Worm (Caenorhabditis elegans) whole organism, L4 larva: ENCODE measurements around the gene ZK180.8.

Source experiments
- F10B5.3 ChIP-seq: sonication (generic microtip); optimal IDR thresholded peaks from 2 replicates; lab custom pipeline; 2016; ENCODE audit warnings: mild to moderate bottlenecking, missing genetic modification characterization, missing compliant biosample characterization
- T26A8.4 ChIP-seq: fragments of 200-800 bp; sonication (Bioruptor generic); IDR thresholded peaks from 2 replicates; pipeline ENCODE4 v1.3.6; 2022; ENCODE audit warnings: missing genetic modification characterization, missing compliant biosample characterization
- Y105C5A.15 ChIP-seq: fragments of 200-800 bp; sonication (Bioruptor generic); IDR thresholded peaks from 2 replicates; pipeline ENCODE4 v1.3.6; 2022; ENCODE audit warnings: missing genetic modification characterization, missing compliant biosample characterization
- ZK337.2 ChIP-seq: fragments of 200-800 bp; sonication (Bioruptor generic); IDR thresholded peaks from 2 replicates; pipeline ENCODE4 v1.3.6; 2022; ENCODE audit warnings: missing genetic modification reagents, missing genetic modification characterization, missing compliant biosample characterization
- ZK546.5 ChIP-seq, 2 experiments: sonication (generic microtip); optimal IDR thresholded peaks; 2 replicates each; lab custom pipeline; 2017; ENCODE audit warnings: missing biosample characterization in 2 of 2, missing genetic modification characterization in 2 of 2
- ama-1 ChIP-seq: fragments of 150-350 bp; optimal IDR thresholded peaks from 2 replicates; lab custom pipeline; 2014; ENCODE audit warnings: inconsistent platforms, mixed read lengths
- arid-1 ChIP-seq: fragments of 200-800 bp; sonication (Bioruptor generic); conservative IDR thresholded peaks from 2 replicates; pipeline ENCODE4 v1.3.6; 2022; ENCODE audit warnings: missing genetic modification reagents, missing genetic modification characterization, missing compliant biosample characterization
- attf-4 ChIP-seq: sonication (generic microtip); optimal IDR thresholded peaks from 3 replicates; lab custom pipeline; 2017; ENCODE audit warnings: missing biosample characterization, missing genetic modification characterization
- ceh-20 ChIP-seq: fragments of 200-800 bp; sonication (Bioruptor generic); IDR thresholded peaks from 2 replicates; pipeline ENCODE4 v1.3.6; 2022; ENCODE audit warnings: missing genetic modification reagents, missing genetic modification characterization, missing compliant biosample characterization
- ceh-62 ChIP-seq: sonication (generic microtip); optimal IDR thresholded peaks from 2 replicates; lab custom pipeline; 2017; ENCODE audit warnings: missing biosample characterization, missing genetic modification characterization
- ctbp-1 ChIP-seq: fragments of 200-800 bp; sonication (Bioruptor generic); IDR thresholded peaks from 2 replicates; pipeline ENCODE4 v1.3.6; 2022; ENCODE audit warnings: missing genetic modification reagents, missing genetic modification characterization, missing compliant biosample characterization
- daf-8 ChIP-seq: fragments of 200-800 bp; sonication (Bioruptor generic); IDR thresholded peaks from 2 replicates; pipeline ENCODE4 v1.3.6; 2022; ENCODE audit warnings: missing genetic modification characterization, missing compliant biosample characterization
- dmd-8 ChIP-seq: fragments of 200-800 bp; sonication (Bioruptor generic); IDR thresholded peaks from 2 replicates; pipeline ENCODE4 v1.3.6; 2022; ENCODE audit warnings: missing genetic modification characterization, missing compliant biosample characterization
- dmd-9 ChIP-seq: fragments of 200-800 bp; sonication (Bioruptor generic); IDR thresholded peaks from 2 replicates; pipeline ENCODE4 v1.3.6; 2022; ENCODE audit warnings: missing genetic modification reagents, missing genetic modification characterization, missing compliant biosample characterization
- dpl-1 ChIP-seq: fragments of 150-350 bp; optimal IDR thresholded peaks from 2 replicates; lab custom pipeline; 2014; ENCODE audit warnings: missing biosample characterization, missing genetic modification reagents, missing genetic modification characterization
- dve-1 ChIP-seq: sonication (generic microtip); optimal IDR thresholded peaks from 2 replicates; lab custom pipeline; 2017; ENCODE audit warnings: antibody characterized with exemption, mild to moderate bottlenecking, missing genetic modification characterization, missing compliant biosample characterization; ENCODE audit not compliant: insufficient read depth
- egl-27 ChIP-seq: sonication (generic microtip); optimal IDR thresholded peaks from 3 replicates; lab custom pipeline; 2017; ENCODE audit warnings: missing biosample characterization, missing genetic modification reagents, missing genetic modification characterization
- egl-43 ChIP-seq: fragments of 200-800 bp; sonication (Bioruptor generic); IDR thresholded peaks from 2 replicates; pipeline ENCODE4 v1.3.6; 2022; ENCODE audit warnings: missing genetic modification reagents, missing genetic modification characterization, missing compliant biosample characterization
- hlh-11 ChIP-seq: fragments of 200-800 bp; sonication (Bioruptor generic); optimal IDR thresholded peaks from 2 replicates; lab custom pipeline; 2018; ENCODE audit warnings: mild to moderate bottlenecking, missing genetic modification characterization, missing compliant biosample characterization
- hmg-1.1 ChIP-seq: fragments of 200-800 bp; sonication (Bioruptor generic); IDR thresholded peaks from 2 replicates; pipeline ENCODE4 v1.3.6; 2022; ENCODE audit warnings: missing genetic modification reagents, missing genetic modification characterization, missing compliant biosample characterization
- lin-29 ChIP-seq: fragments of 200-800 bp; sonication (Bioruptor generic); IDR thresholded peaks from 2 replicates; pipeline ENCODE4 v1.3.6; 2022; ENCODE audit warnings: missing genetic modification reagents, missing genetic modification characterization, missing compliant biosample characterization
- lin-38 ChIP-seq: fragments of 200-800 bp; sonication (Bioruptor generic); IDR thresholded peaks from 2 replicates; pipeline ENCODE4 v1.3.6; 2022; ENCODE audit warnings: missing genetic modification reagents, missing genetic modification characterization, missing compliant biosample characterization
- madf-9 ChIP-seq: fragments of 200-800 bp; sonication (Bioruptor generic); conservative IDR thresholded peaks from 2 replicates; pipeline ENCODE4 v1.3.6; 2022; ENCODE audit warnings: missing genetic modification reagents, missing genetic modification characterization, missing compliant biosample characterization
- mdt-29 ChIP-seq: fragments of 200-800 bp; sonication (Bioruptor generic); IDR thresholded peaks from 2 replicates; pipeline ENCODE4 v1.3.6; 2022; ENCODE audit warnings: missing genetic modification reagents, missing genetic modification characterization, missing compliant biosample characterization
- mes-2 ChIP-seq: sonication (generic microtip); optimal IDR thresholded peaks from 2 replicates; lab custom pipeline; 2016; ENCODE audit warnings: missing genotype, mild to moderate bottlenecking, missing genetic modification characterization, missing compliant biosample characterization; ENCODE audit not compliant: poor library complexity, severe bottlenecking
- mxl-2 ChIP-seq: fragments of 200-800 bp; sonication (Bioruptor generic); conservative IDR thresholded peaks from 2 replicates; pipeline ENCODE4 v1.3.6; 2022; ENCODE audit warnings: missing genetic modification reagents, missing genetic modification characterization, missing compliant biosample characterization
- mxl-3 ChIP-seq: fragments of 200-800 bp; sonication (Bioruptor generic); optimal IDR thresholded peaks from 2 replicates; lab custom pipeline; 2018; ENCODE audit warnings: mild to moderate bottlenecking, missing genetic modification characterization, missing compliant biosample characterization
- nhr-102 ChIP-seq: sonication (generic microtip); optimal IDR thresholded peaks from 2 replicates; lab custom pipeline; 2016; ENCODE audit warnings: mild to moderate bottlenecking, missing genetic modification characterization, moderate library complexity, missing compliant biosample characterization
- nhr-25 ChIP-seq: sonication (generic microtip); optimal IDR thresholded peaks from 2 replicates; lab custom pipeline; 2017; ENCODE audit warnings: missing genetic modification characterization, mild to moderate bottlenecking, missing compliant biosample characterization, antibody characterized with exemption, moderate library complexity, borderline replicate concordance; ENCODE audit not compliant: insufficient read depth
- nhr-42 ChIP-seq: fragments of 200-800 bp; sonication (Bioruptor generic); IDR thresholded peaks from 2 replicates; pipeline ENCODE4 v1.3.6; 2022; ENCODE audit warnings: missing genetic modification characterization, missing compliant biosample characterization
- nhr-6 ChIP-seq: fragments of 150-350 bp; optimal IDR thresholded peaks from 2 replicates; lab custom pipeline; 2014; ENCODE audit warnings: missing biosample characterization, missing genetic modification characterization
- nhr-77 ChIP-seq: fragments of 150-350 bp; optimal IDR thresholded peaks from 2 replicates; lab custom pipeline; 2014; ENCODE audit warnings: missing biosample characterization, missing genetic modification characterization
- rbr-2 ChIP-seq: sonication (generic microtip); optimal IDR thresholded peaks from 2 replicates; lab custom pipeline; 2016; ENCODE audit warnings: missing genotype, missing genetic modification characterization, missing compliant biosample characterization
- saeg-2 ChIP-seq: fragments of 200-800 bp; sonication (Bioruptor generic); IDR thresholded peaks from 2 replicates; pipeline ENCODE4 v1.3.6; 2022; ENCODE audit warnings: missing genetic modification reagents, missing genetic modification characterization, missing compliant biosample characterization
- sdz-12 ChIP-seq: fragments of 200-800 bp; sonication (Bioruptor generic); optimal IDR thresholded peaks from 2 replicates; lab custom pipeline; 2018; ENCODE audit warnings: mild to moderate bottlenecking, missing genetic modification characterization, missing compliant biosample characterization
- skn-1 ChIP-seq: fragments of 150-350 bp; optimal IDR thresholded peaks from 2 replicates; lab custom pipeline; 2014; ENCODE audit warnings: missing biosample characterization, missing genetic modification characterization
- spr-1 ChIP-seq: sonication (generic microtip); optimal IDR thresholded peaks from 2 replicates; lab custom pipeline; 2016; ENCODE audit warnings: mild to moderate bottlenecking, missing genetic modification characterization, missing compliant biosample characterization
- unc-130 ChIP-seq: sonication (generic microtip); optimal IDR thresholded peaks from 2 replicates; lab custom pipeline; 2016; ENCODE audit warnings: missing genetic modification reagents, missing genetic modification characterization, missing compliant biosample characterization
- unc-39 ChIP-seq: sonication (generic microtip); optimal IDR thresholded peaks from 2 replicates; lab custom pipeline; 2017; ENCODE audit warnings: missing biosample characterization, missing genetic modification characterization
- unc-62 ChIP-seq, 3 experiments: fragments of 150-350 bp in 1 of 3; sonication (generic microtip); optimal IDR thresholded peaks in 2 of 3; peaks in 1 of 3; 1 replicate in 1 of 3; 2 replicates in 2 of 3; lab custom pipeline; 2014 to 2017; ENCODE audit warnings: missing biosample characterization in 3 of 3, missing genetic modification characterization in 3 of 3, missing genetic modification reagents in 3 of 3, missing genotype in 1 of 3
- vab-7 ChIP-seq: fragments of 200-800 bp; sonication (Bioruptor generic); IDR thresholded peaks from 2 replicates; pipeline ENCODE4 v1.3.6; 2022; ENCODE audit warnings: missing genetic modification reagents, missing genetic modification characterization, missing compliant biosample characterization
- zag-1 ChIP-seq: fragments of 150-350 bp; optimal IDR thresholded peaks from 2 replicates; lab custom pipeline; 2014; ENCODE audit warnings: missing biosample characterization, missing genetic modification characterization
- zfp-3 ChIP-seq: fragments of 200-800 bp; sonication (Bioruptor generic); conservative IDR thresholded peaks from 2 replicates; pipeline ENCODE4 v1.3.6; 2022; ENCODE audit warnings: missing genetic modification reagents, missing genetic modification characterization, missing compliant biosample characterization
- zip-2 ChIP-seq: fragments of 150-350 bp; optimal IDR thresholded peaks from 2 replicates; lab custom pipeline; 2014; ENCODE audit warnings: missing biosample characterization, missing genetic modification characterization
- ztf-11 ChIP-seq: fragments of 150-350 bp; optimal IDR thresholded peaks from 2 replicates; lab custom pipeline; 2014; ENCODE audit warnings: missing biosample characterization, missing genetic modification characterization

The ZK180.8 gene

DNA sequence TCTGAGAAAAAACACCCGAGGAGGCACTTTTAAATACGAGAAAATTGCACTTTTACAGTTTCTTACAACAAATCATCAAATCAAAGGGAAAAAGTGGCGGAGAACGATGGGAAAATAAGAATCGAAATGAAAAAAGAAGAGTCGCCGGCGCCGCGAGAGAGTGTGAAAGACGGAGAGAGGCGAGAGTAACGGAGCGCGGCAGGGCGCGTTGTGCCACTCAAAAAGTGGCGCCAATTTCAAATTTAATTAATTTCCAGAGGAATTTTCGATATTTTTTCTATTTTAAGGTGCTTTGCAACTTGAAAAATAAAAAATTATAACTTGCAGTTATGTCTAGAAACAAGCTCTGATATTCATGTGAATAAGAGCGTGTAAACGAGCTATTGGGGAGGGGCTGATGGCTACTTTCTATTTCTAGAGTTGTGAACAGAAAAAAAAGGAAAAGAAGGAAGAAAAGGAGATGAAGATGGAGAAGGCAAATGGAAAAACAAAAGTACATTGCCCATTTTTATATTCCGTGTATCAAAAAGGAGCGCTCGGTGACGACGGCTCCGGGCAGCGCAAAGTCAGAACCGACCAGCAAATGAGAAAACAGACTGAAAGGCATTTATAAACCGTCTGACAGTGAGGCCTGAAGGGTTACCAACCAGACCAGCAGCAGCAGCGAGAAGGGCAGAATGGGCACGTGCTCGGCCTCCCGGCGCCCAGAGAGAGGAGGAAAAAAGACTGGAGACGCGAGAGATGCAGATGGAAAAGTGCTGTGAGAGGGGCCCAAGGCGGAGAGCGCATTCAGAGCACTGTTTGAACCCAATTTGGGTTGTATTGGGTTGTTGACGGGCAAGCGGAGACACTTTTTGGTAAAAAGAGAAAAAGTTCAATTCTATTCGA is 40.4 kb downstream of the ZK180.8 start (continued):
- TF ChIP-seq dmd-9 (GFP tag; lab: Robert Waterston, UW) = no peak
- peak; percentile 56 for TF ChIP-seq dpl-1
- TF ChIP-seq mdt-29 (GFP tag; lab: Robert Waterston, UW) = no peak
- peak; percentile 65; the same call in 1 of the 2 replicates for TF ChIP-seq mxl-2
- peak; percentile 29; the same call in 1 of the 2 replicates for TF ChIP-seq nhr-42 (GFP tag; lab: Robert Waterston, UW)
- no peak for TF ChIP-seq skn-1 (tag; lab: Kevin White, UChicago)
- peak; percentile 68 for TF ChIP-seq lin-38 (GFP tag; lab: Robert Waterston, UW)
- TF ChIP-seq unc-62 (GFP tag; optimal IDR thresholded peaks at IDR 0.05 in 1 of 2; lab: Kevin White, UChicago) = peak in 1 of 2 experiments; percentile 97
- no peak for TF ChIP-seq unc-62 (tag; optimal IDR thresholded peaks at IDR 0.05; lab: Kevin White, UChicago)
- no peak for TF ChIP-seq ZK546.5 (tag; optimal IDR thresholded peaks at IDR 0.05; lab: Kevin White, UChicago)
- 0 out of 2 replicates have a peak, but pooled peaks have one; percentile 30 for TF ChIP-seq madf-9 (GFP tag; lab: Robert Waterston, UW)
- peak; percentile 40; the same call in 1 of the 2 replicates for TF ChIP-seq dmd-8
- TF ChIP-seq attf-4 (tag; lab: Kevin White, UChicago) = no peak
- 0 out of 2 replicates have a peak, but pooled peaks have one; percentile 27 for TF ChIP-seq T26A8.4 (GFP tag; lab: Robert Waterston, UW)
- TF ChIP-seq spr-1 (tag; lab: Kevin White, UChicago) = no peak
- peak; percentile 32; the same call in 1 of the 2 replicates for TF ChIP-seq ceh-20
- 0 out of 2 replicates have a peak, but pooled peaks have one; percentile 11 for TF ChIP-seq saeg-2 (GFP tag; lab: Robert Waterston, UW)
- peak; percentile 59; the same call in 1 of the 2 replicates for TF ChIP-seq egl-43 (GFP tag; lab: Robert Waterston, UW)
- TF ChIP-seq zfp-3 (GFP tag; lab: Robert Waterston, UW) = no peak
- TF ChIP-seq lin-29 (GFP tag; lab: Robert Waterston, UW) = 0 out of 2 replicates have a peak, but pooled peaks have one; percentile 9
- TF ChIP-seq hmg-1.1 = peak; percentile 66
- peak; percentile 32 for TF ChIP-seq ama-1
- TF ChIP-seq zip-2 (tag; lab: Kevin White, UChicago) = no peak
- no peak for TF ChIP-seq nhr-102
- TF ChIP-seq ZK337.2 = peak; percentile 47; the same call in 1 of the 2 replicates
- TF ChIP-seq F10B5.3 (tag; lab: Kevin White, UChicago) = no peak
- TF ChIP-seq nhr-6 = peak; percentile 45
- TF ChIP-seq arid-1 (GFP tag; lab: Robert Waterston, UW) = peak; percentile 74
- peak; percentile 15 for TF ChIP-seq unc-130
- TF ChIP-seq, all 104 proteins: peak for 40

DNA sequence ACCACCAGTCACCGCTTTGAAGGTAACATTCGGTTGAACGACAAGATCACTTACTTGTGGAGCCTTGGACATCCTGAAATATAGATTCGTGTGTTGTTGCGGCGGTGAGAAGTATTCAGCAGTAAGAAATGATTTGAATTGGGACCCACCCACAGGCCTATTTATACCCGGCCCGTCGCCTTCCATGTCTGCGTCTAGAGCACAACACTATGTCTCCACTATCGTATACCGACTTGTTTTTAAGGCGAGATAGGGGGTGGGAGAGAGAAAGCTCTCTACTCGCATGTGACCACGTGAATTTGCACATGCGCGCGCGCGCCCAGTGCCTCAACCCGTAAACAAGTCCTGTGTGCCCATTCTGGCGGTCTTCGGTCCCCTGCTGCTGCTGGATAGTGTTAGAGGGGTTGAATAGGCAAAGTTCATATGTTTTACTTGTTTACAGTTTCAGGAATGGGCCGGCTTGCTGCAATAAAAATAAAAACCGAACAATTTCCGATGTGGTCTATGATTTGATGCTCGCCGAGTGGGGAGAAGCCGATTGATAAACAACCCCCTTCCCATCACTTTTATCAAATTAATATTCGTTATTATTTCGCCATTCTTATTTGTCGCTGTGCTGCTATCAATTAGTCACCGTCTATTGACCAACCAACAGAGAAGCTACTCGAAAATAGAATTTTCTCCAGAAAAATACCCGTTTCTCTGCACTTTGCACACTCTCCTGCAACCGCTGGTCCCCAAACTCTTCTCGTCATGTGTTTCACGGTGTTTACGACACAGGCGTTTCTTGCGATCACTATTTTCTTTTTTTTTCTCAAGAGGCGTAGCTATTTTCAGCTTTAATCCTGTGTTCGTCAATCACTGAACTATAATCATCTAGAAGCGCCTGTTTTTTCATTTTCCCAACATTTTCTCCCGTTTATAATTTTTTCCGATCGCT is 41.5 kb downstream of the ZK180.8 start:
- TF ChIP-seq egl-27 (tag; lab: Kevin White, UChicago) = no peak
- TF ChIP-seq nhr-77 (tag; lab: Kevin White, UChicago) = no peak
- TF ChIP-seq nhr-25 = peak; percentile 71
- peak; percentile 86 for TF ChIP-seq hlh-11 (tag; lab: Kevin White, UChicago)
- TF ChIP-seq ctbp-1 (GFP tag; lab: Robert Waterston, UW) = no peak; the same call in none of the 2 replicates
- TF ChIP-seq rbr-2 (tag; lab: Kevin White, UChicago) = peak; percentile 79
- no peak for TF ChIP-seq unc-39 (tag; lab: Kevin White, UChicago)
- TF ChIP-seq Y105C5A.15 (GFP tag; lab: Robert Waterston, UW) = peak; percentile 20; the same call in 1 of the 2 replicates
- no peak; the same call in 1 of the 2 replicates for TF ChIP-seq mdt-29 (GFP tag; lab: Robert Waterston, UW)
- no peak for TF ChIP-seq zag-1 (tag; lab: Kevin White, UChicago)
- peak; percentile 80 for TF ChIP-seq mxl-3 (GFP tag; lab: Kevin White, UChicago)
- TF ChIP-seq daf-8 (GFP tag; lab: Robert Waterston, UW) = no peak
- no peak for TF ChIP-seq ceh-62 (tag; lab: Kevin White, UChicago)
- TF ChIP-seq ceh-20 = peak; percentile 53
- TF ChIP-seq dve-1 (tag; lab: Kevin White, UChicago) = peak; percentile 75
- no peak for TF ChIP-seq vab-7 (GFP tag; lab: Robert Waterston, UW)
- 0 out of 2 replicates have a peak, but pooled peaks have one; percentile 4 for TF ChIP-seq arid-1 (GFP tag; lab: Robert Waterston, UW)
- TF ChIP-seq mes-2 = peak; percentile 49
- TF ChIP-seq sdz-12 (GFP tag; lab: Kevin White, UChicago) = no peak
- TF ChIP-seq T26A8.4 (GFP tag; lab: Robert Waterston, UW) = peak; percentile 58; the same call in 1 of the 2 replicates
- no peak for TF ChIP-seq ztf-11 (tag; lab: Kevin White, UChicago)
